Fruit fly (Drosophila melanogaster) whole organism, wandering third instar larva: ENCODE data around the gene CG34281.

Experiments
- Mio ChIP-seq: sonication (Bioruptor generic); optimal IDR thresholded peaks from 2 replicates; lab custom pipeline; 2016; ENCODE audit warnings: missing biosample characterization, missing genetic modification characterization
- OdsH ChIP-seq: fragments of 200-800 bp; sonication (Bioruptor generic); optimal IDR thresholded peaks from 2 replicates; lab custom pipeline; 2016; ENCODE audit warnings: missing biosample characterization, mild to moderate bottlenecking, missing genetic modification characterization
- Vsx2 ChIP-seq: fragments of 200-300, 225-300 bp; sonication (Bioruptor generic); optimal IDR thresholded peaks from 2 replicates; lab custom pipeline; 2018; ENCODE audit warnings: missing biosample characterization, missing genetic modification characterization; ENCODE audit not compliant: partially characterized antibody
- br ChIP-seq: fragments of 200-800 bp; sonication (Bioruptor generic); optimal IDR thresholded peaks from 2 replicates; lab custom pipeline; 2016; ENCODE audit warnings: missing biosample characterization, missing genetic modification characterization
- lola ChIP-seq: fragments of >200 bp; optimal IDR thresholded peaks from 2 replicates; lab custom pipeline; 2017; ENCODE audit warnings: missing biosample characterization, missing genetic modification characterization
- psq ChIP-seq: fragments of 200-800 bp; sonication (Bioruptor generic); optimal IDR thresholded peaks from 3 replicates; lab custom pipeline; 2017; ENCODE audit warnings: missing biosample characterization, mild to moderate bottlenecking, missing genetic modification characterization, moderate library complexity
- rgr ChIP-seq: fragments of 200-800 bp; sonication (Bioruptor generic); optimal IDR thresholded peaks from 3 replicates; lab custom pipeline; 2016; ENCODE audit warnings: missing biosample characterization, mild to moderate bottlenecking, missing genetic modification characterization
- usp ChIP-seq: fragments of >200 bp; optimal IDR thresholded peaks from 2 replicates; lab custom pipeline; 2017; ENCODE audit warnings: missing biosample characterization, missing genetic modification characterization

- TF ChIP-seq br (GFP tag; lab: Kevin White, UChicago), result no peak
- TF ChIP-seq psq, result no peak
- no peak for TF ChIP-seq rgr (GFP tag; lab: Kevin White, UChicago)
- TF ChIP-seq lola (GFP tag; lab: Kevin White, UChicago), result no peak
- TF ChIP-seq Vsx2 (GFP tag; lab: Kevin White, UChicago), result no peak
- TF ChIP-seq OdsH, result no peak
- no peak for TF ChIP-seq Mio (GFP tag; lab: Kevin White, UChicago)
- TF ChIP-seq usp (GFP tag; lab: Kevin White, UChicago), result no peak
Measured at dm6 chr3R:17615076-17615475, 2.4 kb downstream of the CG34281 start.
